Worm (Caenorhabditis elegans) whole organism, midembryonic: ENCODE measurements around the gene asg-2.

Experiments
- T22C8.4 ChIP-seq: fragments of 200-800 bp; sonication (Bioruptor generic); IDR thresholded peaks from 2 replicates; pipeline ENCODE4 v1.3.6; 2022; ENCODE audit warnings: missing genetic modification characterization, missing compliant biosample characterization
- flt-1 ChIP-seq: fragments of 200-800 bp; sonication (Bioruptor generic); IDR thresholded peaks from 2 replicates; pipeline ENCODE4 v1.3.6; 2022; ENCODE audit warnings: missing genetic modification characterization, missing compliant biosample characterization
- ztf-29 ChIP-seq: fragments of 200-800 bp; sonication (Bioruptor generic); IDR thresholded peaks from 2 replicates; pipeline ENCODE4 v1.3.6; 2022; ENCODE audit warnings: missing genetic modification reagents, missing genetic modification characterization, missing compliant biosample characterization

ce11 chrX:6835166-6835565 lies 5.9 kb upstream of the asg-2 start, which contains the start of gene F41B4.2:
- TF ChIP-seq ztf-29 (GFP tag; lab: Robert Waterston, UW) = no peak
- no peak for TF ChIP-seq T22C8.4 (GFP tag; lab: Robert Waterston, UW)
- no peak for TF ChIP-seq flt-1 (GFP tag; lab: Robert Waterston, UW)
